Worm (Caenorhabditis elegans): Measurements from ENCODE around the gene srw-73.
A peak's percentile ranks its signal among the peaks of the same experiment; 100 is the strongest.

The srw-73 gene

DNA sequence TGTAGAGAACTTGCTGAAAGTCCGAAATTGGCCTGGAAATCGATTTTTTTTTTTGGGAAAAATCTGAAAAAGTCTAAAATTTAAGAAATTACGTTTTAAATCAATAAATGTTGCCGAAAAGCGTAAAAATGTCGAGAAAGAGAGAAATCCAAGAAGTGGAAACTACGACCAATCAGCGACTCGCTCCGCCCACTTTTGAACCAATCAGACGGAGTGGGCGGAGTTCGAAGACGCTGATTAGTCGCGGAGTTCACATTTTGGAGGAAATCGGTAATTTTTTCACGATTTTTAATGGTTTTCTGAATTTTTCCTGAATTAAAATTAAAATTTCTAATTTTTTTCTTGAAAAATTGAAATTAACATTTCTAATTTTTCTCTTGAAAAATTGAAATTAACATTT, 48.7 kb downstream of the srw-73 start:
- peak; percentile 86 for TF ChIP-seq nfya-1 (tag; optimal IDR thresholded peaks at IDR 0.05; ENCODE audit: insufficient read depth)
- TF ChIP-seq fkh-10 (GFP tag; optimal IDR thresholded peaks at IDR 0.05) = no peak
- TF ChIP-seq pha-4 (tag; optimal IDR thresholded peaks at IDR 0.05) = no peak
- no peak for TF ChIP-seq nhr-43 (tag; optimal IDR thresholded peaks at IDR 0.05; ENCODE audit: poor library complexity, severe bottlenecking)

DNA sequence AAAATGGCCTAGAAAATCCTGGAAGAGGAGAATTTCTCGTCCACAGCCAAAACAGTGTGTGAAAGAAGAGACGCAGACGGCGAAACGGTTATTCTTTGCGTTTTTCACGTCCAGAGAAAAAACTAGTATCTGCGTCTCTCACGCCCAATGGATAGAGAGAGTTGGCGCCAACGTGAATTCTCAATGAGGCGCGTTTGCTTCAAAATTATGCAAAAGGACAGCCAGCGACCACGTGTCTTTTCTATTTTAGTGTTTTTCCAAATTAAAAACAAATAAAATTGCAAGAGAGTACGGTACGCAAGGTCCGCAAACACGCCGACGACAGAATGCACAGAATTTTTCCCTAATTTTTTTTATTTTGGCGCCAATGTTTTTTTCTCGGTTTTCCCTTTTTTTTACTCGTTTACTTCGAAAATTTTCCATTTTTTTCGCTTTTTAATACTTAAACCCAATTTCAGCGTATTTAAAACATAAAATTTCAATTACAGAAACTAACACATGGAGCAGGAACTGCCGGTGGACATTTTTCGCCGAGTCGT, 50.4 kb downstream of the srw-73 start, which contains the start of gene Y32B12B.2:
Y32B12B.2 (plus strand) TSS at position 489 of the 539 bp plus-strand sequence.
- TF ChIP-seq tbx-2 (tag; optimal IDR thresholded peaks at IDR 0.05) (no peak), egl-5 (tag; optimal IDR thresholded peaks at IDR 0.05) (no peak), zag-1 (tag; optimal IDR thresholded peaks at IDR 0.05) (no peak), elt-2 (tag; optimal IDR thresholded peaks at IDR 0.05) (peak; percentile 36), nfya-1 (tag; optimal IDR thresholded peaks at IDR 0.05; ENCODE audit: insufficient read depth) (peak; percentile 83), snpc-4 (tag; optimal IDR thresholded peaks at IDR 0.05) (no peak), sea-2 (GFP tag; optimal IDR thresholded peaks at IDR 0.05) (no peak), daf-12 (tag; optimal IDR thresholded peaks at IDR 0.05) (no peak), lin-15B (tag; optimal IDR thresholded peaks at IDR 0.05) (peak; percentile 73)

Measured in whole organism, L3 larva.